Worm (Caenorhabditis elegans): ENCODE measurements around the gene ttr-20.

ce11 chrIV:4244510-4244909 lies 2.1 kb upstream of the ttr-20 start, which contains the start of gene col-34:
- TF ChIP-seq hlh-30 (tag; optimal IDR thresholded peaks at IDR 0.05; ENCODE audit: insufficient read depth) (no peak), hlh-8 (tag; optimal IDR thresholded peaks at IDR 0.05) (no peak), hlh-13 (GFP tag; optimal IDR thresholded peaks at IDR 0.05) (no peak), F13H6.1 (tag; optimal IDR thresholded peaks at IDR 0.05) (no peak), rnt-1 (tag; optimal IDR thresholded peaks at IDR 0.05) (no peak), unc-42 (tag; optimal IDR thresholded peaks at IDR 0.05) (no peak), ref-2 (tag; optimal IDR thresholded peaks at IDR 0.05) (no peak), lin-11 (tag; optimal IDR thresholded peaks at IDR 0.05) (no peak), ceh-45 (GFP tag; IDR thresholded peaks at IDR 0.05) (no peak)

All from whole organism, late embryonic.